Fruit fly (Drosophila melanogaster): ENCODE data around the gene gb.

dm6 chr3R:27064099-27064498 lies 48.0 kb downstream of the gb start, which contains the start of gene Nep5:
- TF ChIP-seq Dfd (GFP tag; optimal IDR thresholded peaks at IDR 0.05) (no peak), h (GFP tag; optimal IDR thresholded peaks at IDR 0.05) (no peak), Sp1 (GFP tag; optimal IDR thresholded peaks at IDR 0.05) (no peak), Myc (optimal IDR thresholded peaks at IDR 0.05) (no peak), HLH106 (tag; optimal IDR thresholded peaks at IDR 0.05) (no peak), dsf (GFP tag; optimal IDR thresholded peaks at IDR 0.05; ENCODE audit: borderline replicate concordance) (no peak), Vsx2 (GFP tag; optimal IDR thresholded peaks at IDR 0.05; ENCODE audit: partially characterized antibody) (no peak), sage (GFP tag; optimal IDR thresholded peaks at IDR 0.05) (no peak), Hr83 (GFP tag; optimal IDR thresholded peaks at IDR 0.05; ENCODE audit: poor library complexity, severe bottlenecking) (no peak), CG32264 (GFP tag; optimal IDR thresholded peaks at IDR 0.05) (no peak), foxo (GFP tag; optimal IDR thresholded peaks at IDR 0.05) (no peak), GATAd (GFP tag; optimal IDR thresholded peaks at IDR 0.05) (no peak), brk (GFP tag; optimal IDR thresholded peaks at IDR 0.05) (no peak), Abd-B (GFP tag; optimal IDR thresholded peaks at IDR 0.05) (no peak)
